Worm (Caenorhabditis elegans) whole organism, L4 larva: ENCODE results near the gene brp-1.

Experiments
- F26F4.8 ChIP-seq: fragments of 200-800 bp; sonication (Bioruptor generic); conservative IDR thresholded peaks from 2 replicates; pipeline ENCODE4 v1.3.6; 2022; ENCODE audit warnings: missing genetic modification characterization, missing compliant biosample characterization
- R02D3.7 ChIP-seq: fragments of 150-350 bp; sonication (generic microtip); optimal IDR thresholded peaks from 3 replicates; lab custom pipeline; 2014; ENCODE audit warnings: missing biosample characterization, missing genetic modification characterization
- Y5F2A.4 ChIP-seq: fragments of 200-800 bp; sonication (Bioruptor generic); optimal IDR thresholded peaks from 2 replicates; lab custom pipeline; 2018; ENCODE audit warnings: mild to moderate bottlenecking, missing genetic modification characterization, missing compliant biosample characterization
- aha-1 ChIP-seq: fragments of 150-350 bp; peaks from one replicate; lab custom pipeline; 2014; ENCODE audit warnings: missing biosample characterization, missing genetic modification characterization
- arid-1 ChIP-seq: fragments of 200-800 bp; sonication (Bioruptor generic); conservative IDR thresholded peaks from 2 replicates; pipeline ENCODE4 v1.3.6; 2022; ENCODE audit warnings: missing genetic modification reagents, missing genetic modification characterization, missing compliant biosample characterization
- ceh-20 ChIP-seq: fragments of 200-800 bp; sonication (Bioruptor generic); IDR thresholded peaks from 2 replicates; pipeline ENCODE4 v1.3.6; 2022; ENCODE audit warnings: missing genetic modification reagents, missing genetic modification characterization, missing compliant biosample characterization
- ceh-28 ChIP-seq: fragments of 150-350 bp; optimal IDR thresholded peaks from 2 replicates; lab custom pipeline; 2014; ENCODE audit warnings: missing biosample characterization, missing genetic modification reagents, missing genetic modification characterization
- ceh-44 ChIP-seq: fragments of 200-800 bp; sonication (Bioruptor generic); IDR thresholded peaks from 2 replicates; pipeline ENCODE4 v1.3.6; 2022; ENCODE audit warnings: missing genetic modification reagents, missing genetic modification characterization, missing compliant biosample characterization
- ceh-62 ChIP-seq: sonication (generic microtip); optimal IDR thresholded peaks from 2 replicates; lab custom pipeline; 2017; ENCODE audit warnings: missing biosample characterization, missing genetic modification characterization
- ceh-82 ChIP-seq: sonication (generic microtip); optimal IDR thresholded peaks from 2 replicates; lab custom pipeline; 2017; ENCODE audit warnings: missing biosample characterization, missing genetic modification characterization
- ces-1 ChIP-seq: fragments of 150-350 bp; sonication (generic microtip); optimal IDR thresholded peaks from 4 replicates; lab custom pipeline; 2014; ENCODE audit warnings: missing biosample characterization, missing genetic modification reagents, missing genetic modification characterization
- cey-2 ChIP-seq: sonication (generic microtip); optimal IDR thresholded peaks from 3 replicates; lab custom pipeline; 2017; ENCODE audit warnings: missing genetic modification characterization, mild to moderate bottlenecking, missing compliant biosample characterization, antibody characterized with exemption, borderline replicate concordance; ENCODE audit not compliant: insufficient read depth
- ctbp-1 ChIP-seq: fragments of 200-800 bp; sonication (Bioruptor generic); IDR thresholded peaks from 2 replicates; pipeline ENCODE4 v1.3.6; 2022; ENCODE audit warnings: missing genetic modification reagents, missing genetic modification characterization, missing compliant biosample characterization
- dmd-6 ChIP-seq: fragments of 200-800 bp; sonication (Bioruptor generic); IDR thresholded peaks from 2 replicates; pipeline ENCODE4 v1.3.6; 2022; ENCODE audit warnings: missing genetic modification reagents, missing genetic modification characterization, missing compliant biosample characterization
- egl-27 ChIP-seq: sonication (generic microtip); optimal IDR thresholded peaks from 3 replicates; lab custom pipeline; 2017; ENCODE audit warnings: missing biosample characterization, missing genetic modification reagents, missing genetic modification characterization
- egl-43 ChIP-seq: fragments of 200-800 bp; sonication (Bioruptor generic); IDR thresholded peaks from 2 replicates; pipeline ENCODE4 v1.3.6; 2022; ENCODE audit warnings: missing genetic modification reagents, missing genetic modification characterization, missing compliant biosample characterization
- hif-1 ChIP-seq, 2 experiments: sonication (generic microtip); optimal IDR thresholded peaks; 2 replicates each; lab custom pipeline; 2016 to 2017; ENCODE audit warnings: missing compliant biosample characterization in 2 of 2, missing genetic modification characterization in 2 of 2, missing genetic modification reagents in 2 of 2, missing genotype in 2 of 2, mild to moderate bottlenecking in 1 of 2
- hlh-11 ChIP-seq: fragments of 200-800 bp; sonication (Bioruptor generic); optimal IDR thresholded peaks from 2 replicates; lab custom pipeline; 2018; ENCODE audit warnings: mild to moderate bottlenecking, missing genetic modification characterization, missing compliant biosample characterization
- hlh-30 ChIP-seq: sonication (generic microtip); optimal IDR thresholded peaks from 2 replicates; lab custom pipeline; 2017; ENCODE audit warnings: antibody characterized with exemption, mild to moderate bottlenecking, missing genetic modification characterization, missing compliant biosample characterization; ENCODE audit not compliant: insufficient read depth
- hmg-1.1 ChIP-seq: fragments of 200-800 bp; sonication (Bioruptor generic); IDR thresholded peaks from 2 replicates; pipeline ENCODE4 v1.3.6; 2022; ENCODE audit warnings: missing genetic modification reagents, missing genetic modification characterization, missing compliant biosample characterization
- jun-1 ChIP-seq: fragments of 150-350 bp; optimal IDR thresholded peaks from 2 replicates; lab custom pipeline; 2014; ENCODE audit warnings: missing biosample characterization, missing genetic modification reagents, missing genetic modification characterization
- lin-13 ChIP-seq: fragments of 150-350 bp; optimal IDR thresholded peaks from 2 replicates; lab custom pipeline; 2014; ENCODE audit warnings: missing biosample characterization, missing genetic modification reagents, missing genetic modification characterization
- mdt-29 ChIP-seq: fragments of 200-800 bp; sonication (Bioruptor generic); IDR thresholded peaks from 2 replicates; pipeline ENCODE4 v1.3.6; 2022; ENCODE audit warnings: missing genetic modification reagents, missing genetic modification characterization, missing compliant biosample characterization
- mep-1 ChIP-seq: fragments of 150-350 bp; sonication (generic microtip); optimal IDR thresholded peaks from 3 replicates; lab custom pipeline; 2014; ENCODE audit warnings: missing biosample characterization, missing genetic modification characterization
- mxl-2 ChIP-seq: fragments of 200-800 bp; sonication (Bioruptor generic); conservative IDR thresholded peaks from 2 replicates; pipeline ENCODE4 v1.3.6; 2022; ENCODE audit warnings: missing genetic modification reagents, missing genetic modification characterization, missing compliant biosample characterization
- nhr-10 ChIP-seq: fragments of 150-350 bp; optimal IDR thresholded peaks from 2 replicates; lab custom pipeline; 2014; ENCODE audit warnings: missing biosample characterization, missing genetic modification characterization
- nhr-11 ChIP-seq: fragments of 150-350 bp; optimal IDR thresholded peaks from 2 replicates; lab custom pipeline; 2014; ENCODE audit warnings: missing biosample characterization, missing genetic modification characterization
- nhr-111 ChIP-seq: fragments of 200-800 bp; sonication (Bioruptor generic); optimal IDR thresholded peaks from 2 replicates; lab custom pipeline; 2018; ENCODE audit warnings: mild to moderate bottlenecking, missing genetic modification characterization, missing compliant biosample characterization
- nhr-237 ChIP-seq: sonication (generic microtip); optimal IDR thresholded peaks from 2 replicates; lab custom pipeline; 2017; ENCODE audit warnings: missing biosample characterization, missing genetic modification characterization
- nhr-41 ChIP-seq: fragments of 200-800 bp; sonication (Bioruptor generic); IDR thresholded peaks from 2 replicates; pipeline ENCODE4 v1.3.6; 2022; ENCODE audit warnings: missing genetic modification reagents, missing genetic modification characterization, missing compliant biosample characterization
- nhr-42 ChIP-seq: fragments of 200-800 bp; sonication (Bioruptor generic); IDR thresholded peaks from 2 replicates; pipeline ENCODE4 v1.3.6; 2022; ENCODE audit warnings: missing genetic modification characterization, missing compliant biosample characterization
- nhr-6 ChIP-seq: fragments of 150-350 bp; optimal IDR thresholded peaks from 2 replicates; lab custom pipeline; 2014; ENCODE audit warnings: missing biosample characterization, missing genetic modification characterization
- nhr-76 ChIP-seq: fragments of 150-350 bp; optimal IDR thresholded peaks from 2 replicates; lab custom pipeline; 2014; ENCODE audit warnings: missing biosample characterization, missing genetic modification characterization
- set-16 ChIP-seq: fragments of 200-800 bp; sonication (Bioruptor generic); IDR thresholded peaks from 2 replicates; pipeline ENCODE4 v1.3.6; 2022; ENCODE audit warnings: missing genetic modification reagents, missing genetic modification characterization, missing compliant biosample characterization
- skn-1 ChIP-seq: fragments of 150-350 bp; optimal IDR thresholded peaks from 2 replicates; lab custom pipeline; 2014; ENCODE audit warnings: missing biosample characterization, missing genetic modification characterization
- snpc-1.2 ChIP-seq: fragments of 200-800 bp; sonication (Bioruptor generic); IDR thresholded peaks from 2 replicates; pipeline ENCODE4 v1.3.6; 2022; ENCODE audit warnings: missing genetic modification reagents, missing genetic modification characterization, missing compliant biosample characterization
- spr-3 ChIP-seq: fragments of 200-800 bp; sonication (Bioruptor generic); optimal IDR thresholded peaks from 2 replicates; lab custom pipeline; 2018; ENCODE audit warnings: mild to moderate bottlenecking, missing genetic modification characterization, missing compliant biosample characterization
- zip-2 ChIP-seq: fragments of 150-350 bp; optimal IDR thresholded peaks from 2 replicates; lab custom pipeline; 2014; ENCODE audit warnings: missing biosample characterization, missing genetic modification characterization
- ztf-7 ChIP-seq: fragments of 150-350 bp; optimal IDR thresholded peaks from 2 replicates; lab custom pipeline; 2014; ENCODE audit warnings: missing biosample characterization, missing genetic modification characterization

Gene brp-1

ce11 chrIII:12059521-12059920 is 39.2 kb downstream of the brp-1 start:
- no peak for TF ChIP-seq cey-2
- TF ChIP-seq mxl-2, result no peak
- no peak for TF ChIP-seq ces-1
- TF ChIP-seq aha-1 (tag; lab: Kevin White, UChicago), result no peak
- TF ChIP-seq nhr-10 (tag; lab: Kevin White, UChicago), result no peak
- no peak for TF ChIP-seq mdt-29 (GFP tag; lab: Robert Waterston, UW)
- no peak for TF ChIP-seq ceh-82 (tag; lab: Kevin White, UChicago)
- no peak for TF ChIP-seq set-16 (GFP tag; lab: Robert Waterston, UW)
- no peak for TF ChIP-seq mep-1
- no peak for TF ChIP-seq skn-1 (tag; lab: Kevin White, UChicago)
- TF ChIP-seq spr-3, result no peak
- TF ChIP-seq nhr-76 (tag; lab: Kevin White, UChicago), result no peak
- no peak for TF ChIP-seq nhr-237 (tag; lab: Kevin White, UChicago)
- no peak for TF ChIP-seq ceh-62 (tag; lab: Kevin White, UChicago)
- TF ChIP-seq hif-1 (tag; optimal IDR thresholded peaks at IDR 0.05; lab: Kevin White, UChicago), result no peak
- TF ChIP-seq egl-27 (tag; lab: Kevin White, UChicago), result no peak
- no peak for TF ChIP-seq nhr-42 (GFP tag; lab: Robert Waterston, UW)
- TF ChIP-seq nhr-111 (GFP tag; lab: Kevin White, UChicago), result no peak
- no peak for TF ChIP-seq ceh-44 (GFP tag; lab: Robert Waterston, UW)
- TF ChIP-seq, all 104 proteins: peak for 0

- TF ChIP-seq egl-27 (tag; lab: Kevin White, UChicago), result no peak
- 0 out of 2 replicates have a peak, but pooled peaks have one; percentile 23 for TF ChIP-seq hmg-1.1
- no peak for TF ChIP-seq lin-13 (GFP tag; lab: Kevin White, UChicago)
- TF ChIP-seq ceh-20, result no peak
- no peak for TF ChIP-seq zip-2 (tag; lab: Kevin White, UChicago)
- TF ChIP-seq nhr-41 (GFP tag; lab: Robert Waterston, UW), result no peak
- TF ChIP-seq arid-1 (GFP tag; lab: Robert Waterston, UW), result no peak
- TF ChIP-seq dmd-6 (GFP tag; lab: Robert Waterston, UW), result no peak
- TF ChIP-seq cey-2, result no peak
- TF ChIP-seq ceh-28, result no peak
- peak; percentile 39; the same call in 1 of the 2 replicates for TF ChIP-seq egl-43
- no peak for TF ChIP-seq nhr-11 (tag; lab: Kevin White, UChicago)
- peak; percentile 74 for TF ChIP-seq set-16 (GFP tag; lab: Robert Waterston, UW)
- TF ChIP-seq aha-1 (tag; lab: Kevin White, UChicago), result peak; percentile 60
- no peak for TF ChIP-seq nhr-6 (tag; lab: Kevin White, UChicago)
- TF ChIP-seq ctbp-1 (GFP tag; lab: Robert Waterston, UW), result no peak
- no peak for TF ChIP-seq ztf-7 (tag; lab: Kevin White, UChicago)
These were observed 39.7 kb downstream of the brp-1 start for ce11 chrIII:12060092-12060491.

DNA sequence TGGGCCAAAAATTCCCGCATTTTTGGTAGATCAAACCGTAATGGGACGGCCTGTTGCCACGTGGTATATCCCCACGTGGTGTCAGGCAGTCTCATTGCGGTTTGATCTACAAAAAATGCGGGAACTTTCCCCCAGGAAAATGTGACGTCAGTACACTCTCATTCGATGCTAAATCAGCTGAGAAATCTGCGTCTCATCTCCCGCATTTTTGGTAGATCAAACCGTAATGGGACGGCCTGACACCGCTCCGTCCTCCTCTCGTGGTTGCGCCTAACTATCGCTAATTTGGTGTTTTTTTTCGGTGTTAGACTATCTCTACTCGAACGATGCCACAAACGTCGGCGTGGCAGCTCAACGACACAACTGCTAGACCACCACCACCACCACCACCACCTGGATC is 41.1 kb downstream of the brp-1 start, which contains the start of gene zyg-8:
Gene zyg-8, plus strand, starts transcription at position 301 of the 400 bp plus-strand sequence.
- TF ChIP-seq ceh-28 (no peak), aha-1 (tag; lab: Kevin White, UChicago) (peak; percentile 78)

DNA sequence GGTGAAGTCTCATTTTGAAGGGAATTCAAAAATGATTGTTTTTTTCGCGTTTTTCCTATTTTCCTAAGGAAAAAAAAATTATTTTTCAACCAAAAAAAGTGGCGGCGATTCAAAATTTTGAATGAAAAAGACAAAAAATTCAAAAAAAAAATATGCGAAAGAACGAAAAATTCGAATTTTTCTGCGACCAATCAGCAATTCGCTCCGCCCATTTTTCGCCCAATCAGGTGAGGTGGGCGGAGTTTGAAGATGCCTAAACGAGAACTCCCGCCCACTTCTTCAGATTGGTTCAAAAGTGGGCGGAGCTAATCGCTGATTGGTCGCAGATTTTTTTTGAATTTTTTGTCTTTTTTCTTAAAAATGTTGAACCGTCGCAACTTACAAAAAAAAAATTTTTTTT is 43.6 kb downstream of the brp-1 start:
- TF ChIP-seq nhr-111 (GFP tag; lab: Kevin White, UChicago), result no peak
- TF ChIP-seq hlh-30 (tag; lab: Kevin White, UChicago), result no peak
- TF ChIP-seq hlh-11 (tag; lab: Kevin White, UChicago), result no peak
- no peak for TF ChIP-seq jun-1 (tag; lab: Kevin White, UChicago)
- no peak for TF ChIP-seq egl-27 (tag; lab: Kevin White, UChicago)
- TF ChIP-seq snpc-1.2 (GFP tag; lab: Robert Waterston, UW), result no peak
- no peak for TF ChIP-seq ceh-28
- no peak for TF ChIP-seq Y5F2A.4 (GFP tag; lab: Kevin White, UChicago)
- no peak for TF ChIP-seq skn-1 (tag; lab: Kevin White, UChicago)
- no peak for TF ChIP-seq R02D3.7
- no peak for TF ChIP-seq arid-1 (GFP tag; lab: Robert Waterston, UW)
- TF ChIP-seq F26F4.8 (GFP tag; lab: Robert Waterston, UW), result no peak
